Worm (Caenorhabditis elegans) whole organism, young adult: ENCODE results near the gene C27B7.5.

ENCODE experiments used
- B0336.3 ChIP-seq: fragments of 200-800 bp; sonication (Bioruptor generic); IDR thresholded peaks from 2 replicates; pipeline ENCODE4 v1.3.6; 2022; ENCODE audit warnings: missing genetic modification characterization, missing compliant biosample characterization
- C06A6.2 ChIP-seq: fragments of 200-800 bp; sonication (Bioruptor generic); conservative IDR thresholded peaks from 2 replicates; pipeline ENCODE4 v1.3.6; 2022; ENCODE audit warnings: missing genetic modification characterization, missing compliant biosample characterization
- D2030.7 ChIP-seq: fragments of 200-800 bp; sonication (Bioruptor generic); IDR thresholded peaks from 2 replicates; pipeline ENCODE4 v1.3.6; 2022; ENCODE audit warnings: missing genetic modification reagents, missing genetic modification characterization, missing compliant biosample characterization
- F39B2.1 ChIP-seq: fragments of 200-800 bp; sonication (Bioruptor generic); IDR thresholded peaks from 2 replicates; pipeline ENCODE4 v1.3.6; 2022; ENCODE audit warnings: missing genetic modification reagents, missing genetic modification characterization, missing compliant biosample characterization
- F52B5.7 ChIP-seq: sonication (generic microtip); optimal IDR thresholded peaks from 2 replicates; lab custom pipeline; 2016; ENCODE audit warnings: mild to moderate bottlenecking, missing genetic modification characterization, missing compliant biosample characterization
- F57A8.1 ChIP-seq: fragments of 200-800 bp; sonication (Bioruptor generic); optimal IDR thresholded peaks from 2 replicates; lab custom pipeline; 2018; ENCODE audit warnings: mild to moderate bottlenecking, missing genetic modification characterization, moderate library complexity, missing compliant biosample characterization
- F57C9.4 ChIP-seq: sonication (generic microtip); optimal IDR thresholded peaks from 2 replicates; lab custom pipeline; 2017; ENCODE audit warnings: mild to moderate bottlenecking, missing genetic modification characterization, missing compliant biosample characterization
- K11D2.4 ChIP-seq: fragments of 200-800 bp; sonication (Bioruptor generic); IDR thresholded peaks from 2 replicates; pipeline ENCODE4 v1.3.6; 2022; ENCODE audit warnings: missing genetic modification reagents, missing genetic modification characterization, missing compliant biosample characterization
- ZK185.1 ChIP-seq: sonication (generic microtip); optimal IDR thresholded peaks from 2 replicates; lab custom pipeline; 2016; ENCODE audit warnings: mild to moderate bottlenecking, missing genetic modification characterization, missing compliant biosample characterization; ENCODE audit not compliant: poor library complexity, severe bottlenecking
- ama-1 ChIP-seq, 3 experiments: fragments of 150-350 bp in 1 of 3; sonication (generic microtip) in 2 of 3; optimal IDR thresholded peaks; 2 replicates each; lab custom pipeline; 2014 to 2018; ENCODE audit warnings: missing biosample characterization in 2 of 3, missing genetic modification characterization in 2 of 3, missing genetic modification reagents in 2 of 3
- aptf-3 ChIP-seq: fragments of 200-800 bp; sonication (Bioruptor generic); IDR thresholded peaks from 2 replicates; pipeline ENCODE4 v1.3.6; 2022; ENCODE audit warnings: missing genetic modification characterization, missing compliant biosample characterization
- bed-1 ChIP-seq: fragments of 200-800 bp; sonication (Bioruptor generic); IDR thresholded peaks from 2 replicates; pipeline ENCODE4 v1.3.6; 2022; ENCODE audit warnings: missing genetic modification reagents, missing genetic modification characterization, missing compliant biosample characterization
- bed-2 ChIP-seq: fragments of 200-800 bp; sonication (Bioruptor generic); IDR thresholded peaks from 2 replicates; pipeline ENCODE4 v1.3.6; 2022; ENCODE audit warnings: missing genetic modification reagents, missing genetic modification characterization, missing compliant biosample characterization
- ceh-79 ChIP-seq: sonication (generic microtip); optimal IDR thresholded peaks from 2 replicates; lab custom pipeline; 2017; ENCODE audit warnings: mild to moderate bottlenecking, missing genetic modification characterization, missing compliant biosample characterization
- chd-7 ChIP-seq: sonication (generic microtip); optimal IDR thresholded peaks from 2 replicates; lab custom pipeline; 2016; ENCODE audit warnings: mild to moderate bottlenecking, missing genetic modification characterization, moderate library complexity, missing compliant biosample characterization
- fkh-3 ChIP-seq: sonication (generic microtip); optimal IDR thresholded peaks from 2 replicates; lab custom pipeline; 2016; ENCODE audit warnings: mild to moderate bottlenecking, missing genetic modification characterization, missing compliant biosample characterization
- gei-17 ChIP-seq: fragments of 200-800 bp; sonication (Bioruptor generic); optimal IDR thresholded peaks from 2 replicates; lab custom pipeline; 2018; ENCODE audit warnings: mild to moderate bottlenecking, missing genetic modification characterization, missing compliant biosample characterization
- hlh-26 ChIP-seq: fragments of 200-800 bp; sonication (Bioruptor generic); conservative IDR thresholded peaks from 2 replicates; pipeline ENCODE4 v1.3.6; 2022; ENCODE audit warnings: missing genetic modification reagents, missing genetic modification characterization, missing compliant biosample characterization
- hmg-1.2 ChIP-seq: fragments of 200-800 bp; sonication (Bioruptor generic); IDR thresholded peaks from 2 replicates; pipeline ENCODE4 v1.3.6; 2022; ENCODE audit warnings: missing genetic modification reagents, missing genetic modification characterization, missing compliant biosample characterization
- hmg-20 ChIP-seq: fragments of 200-800 bp; sonication (Bioruptor generic); IDR thresholded peaks from 2 replicates; pipeline ENCODE4 v1.3.6; 2022; ENCODE audit warnings: missing genetic modification reagents, missing genetic modification characterization, missing compliant biosample characterization
- let-526 ChIP-seq: fragments of 200-800 bp; sonication (Bioruptor generic); IDR thresholded peaks from 2 replicates; pipeline ENCODE4 v1.3.6; 2022; ENCODE audit warnings: missing genetic modification reagents, missing genetic modification characterization, missing compliant biosample characterization
- let-607 ChIP-seq, 2 experiments: fragments of 200-800 bp in 1 of 2; sonication (Bioruptor generic) in 1 of 2; sonication (generic microtip) in 1 of 2; optimal IDR thresholded peaks; 2 replicates each; lab custom pipeline; 2016 to 2018; ENCODE audit warnings: mild to moderate bottlenecking in 2 of 2, missing compliant biosample characterization in 2 of 2, missing genetic modification characterization in 2 of 2, moderate library complexity in 2 of 2, missing genotype in 1 of 2
- lin-35 ChIP-seq, 3 experiments: fragments of 150-350 bp in 2 of 3; sonication (generic microtip) in 1 of 3; optimal IDR thresholded peaks; 2 replicates each; lab custom pipeline; 2014 to 2018; ENCODE audit warnings: missing biosample characterization in 3 of 3, missing genetic modification characterization in 3 of 3, missing genetic modification reagents in 3 of 3
- lin-54 ChIP-seq: fragments of 200-800 bp; sonication (Bioruptor generic); optimal IDR thresholded peaks from 2 replicates; lab custom pipeline; 2018; ENCODE audit warnings: mild to moderate bottlenecking, missing genetic modification characterization, missing compliant biosample characterization
- mel-28 ChIP-seq: sonication (generic microtip); optimal IDR thresholded peaks from 2 replicates; lab custom pipeline; 2016; ENCODE audit warnings: borderline replicate concordance, mild to moderate bottlenecking, missing genetic modification characterization, missing compliant biosample characterization
- nfya-1 ChIP-seq: sonication (generic microtip); optimal IDR thresholded peaks from 2 replicates; lab custom pipeline; 2017; ENCODE audit warnings: antibody characterized with exemption, missing compliant biosample characterization, missing genetic modification characterization, borderline replicate concordance; ENCODE audit not compliant: insufficient read depth
- nfya-2 ChIP-seq: fragments of 200-800 bp; sonication (Bioruptor generic); IDR thresholded peaks from 2 replicates; pipeline ENCODE4 v1.3.6; 2022; ENCODE audit warnings: missing genetic modification reagents, missing genetic modification characterization, missing compliant biosample characterization
- nhr-179 ChIP-seq: sonication (generic microtip); optimal IDR thresholded peaks from 2 replicates; lab custom pipeline; 2016; ENCODE audit warnings: mild to moderate bottlenecking, missing genetic modification characterization, missing compliant biosample characterization
- pha-4 ChIP-seq: fragments of 150-350 bp; sonication (generic microtip); optimal IDR thresholded peaks from 2 replicates; lab custom pipeline; 2014; ENCODE audit warnings: missing biosample characterization, missing genetic modification reagents, missing genetic modification characterization
- sdz-38 ChIP-seq: sonication (generic microtip); optimal IDR thresholded peaks from 2 replicates; lab custom pipeline; 2016; ENCODE audit warnings: missing genotype, missing genetic modification characterization, missing compliant biosample characterization
- sea-2 ChIP-seq: fragments of 200-800 bp; sonication (Bioruptor generic); IDR thresholded peaks from 2 replicates; pipeline ENCODE4 v1.3.6; 2022; ENCODE audit warnings: missing genetic modification characterization, missing compliant biosample characterization
- snpc-1.3 ChIP-seq: sonication (generic microtip); optimal IDR thresholded peaks from 2 replicates; lab custom pipeline; 2017; ENCODE audit warnings: missing genetic modification characterization, mild to moderate bottlenecking, missing compliant biosample characterization, antibody characterized with exemption, moderate library complexity, missing genotype, missing genetic modification reagents; ENCODE audit not compliant: insufficient read depth
- somi-1 ChIP-seq: fragments of 200-800 bp; sonication (Bioruptor generic); optimal IDR thresholded peaks from 2 replicates; lab custom pipeline; 2018; ENCODE audit warnings: mild to moderate bottlenecking, missing genetic modification characterization, missing compliant biosample characterization
- tbp1 ChIP-seq: fragments of 200-800 bp; sonication (Bioruptor generic); optimal IDR thresholded peaks from 2 replicates; lab custom pipeline; 2018; ENCODE audit warnings: mild to moderate bottlenecking, missing genetic modification characterization, missing compliant biosample characterization
- unc-130 ChIP-seq: sonication (generic microtip); optimal IDR thresholded peaks from 2 replicates; lab custom pipeline; 2016; ENCODE audit warnings: missing genetic modification reagents, missing genetic modification characterization, missing compliant biosample characterization
- ztf-18 ChIP-seq: sonication (generic microtip); optimal IDR thresholded peaks from 2 replicates; lab custom pipeline; 2016; ENCODE audit warnings: missing genotype, mild to moderate bottlenecking, missing genetic modification characterization, missing compliant biosample characterization
- ztf-22 ChIP-seq: fragments of 200-800 bp; sonication (Bioruptor generic); optimal IDR thresholded peaks from 2 replicates; lab custom pipeline; 2018; ENCODE audit warnings: mild to moderate bottlenecking, missing genetic modification characterization, moderate library complexity, missing compliant biosample characterization

Gene C27B7.5

ce11 chrIV:8906164-8906563, 4.7 kb downstream of the C27B7.5 start, which contains the start of gene C27B7.6:
Gene C27B7.6, minus strand, starts transcription at chrIV:8906345.
- TF ChIP-seq F39B2.1 (GFP tag; lab: Robert Waterston, UW) = no peak
- no peak for TF ChIP-seq hmg-1.2 (GFP tag; lab: Robert Waterston, UW)
- no peak for TF ChIP-seq D2030.7 (GFP tag; lab: Robert Waterston, UW)
- TF ChIP-seq nhr-179 = no peak
- no peak for TF ChIP-seq snpc-1.3 (tag; lab: Kevin White, UChicago)
- TF ChIP-seq fkh-3 (tag; lab: Kevin White, UChicago) = no peak
- TF ChIP-seq nfya-2 (GFP tag; lab: Robert Waterston, UW) = no peak
- no peak for TF ChIP-seq somi-1 (GFP tag; lab: Kevin White, UChicago)
- no peak for TF ChIP-seq ama-1 (optimal IDR thresholded peaks at IDR 0.05; lab: Kevin White, UChicago)
- no peak for TF ChIP-seq ama-1 (GFP tag; optimal IDR thresholded peaks at IDR 0.05; lab: Kevin White, UChicago)
- no peak for TF ChIP-seq bed-1 (GFP tag; lab: Robert Waterston, UW)
- no peak for TF ChIP-seq F52B5.7 (tag; lab: Kevin White, UChicago)
- no peak for TF ChIP-seq lin-54 (GFP tag; lab: Kevin White, UChicago)
- TF ChIP-seq B0336.3 (GFP tag; lab: Robert Waterston, UW) = no peak
- TF ChIP-seq bed-2 (GFP tag; lab: Robert Waterston, UW) = no peak
- no peak for TF ChIP-seq mel-28
- TF ChIP-seq ZK185.1 (tag; lab: Kevin White, UChicago) = no peak
- no peak for TF ChIP-seq sdz-38 (tag; lab: Kevin White, UChicago)
- no peak for TF ChIP-seq let-607 (tag; optimal IDR thresholded peaks at IDR 0.05; lab: Kevin White, UChicago)
- TF ChIP-seq nfya-1 = no peak
- TF ChIP-seq, all 124 proteins: peak for 0

DNA sequence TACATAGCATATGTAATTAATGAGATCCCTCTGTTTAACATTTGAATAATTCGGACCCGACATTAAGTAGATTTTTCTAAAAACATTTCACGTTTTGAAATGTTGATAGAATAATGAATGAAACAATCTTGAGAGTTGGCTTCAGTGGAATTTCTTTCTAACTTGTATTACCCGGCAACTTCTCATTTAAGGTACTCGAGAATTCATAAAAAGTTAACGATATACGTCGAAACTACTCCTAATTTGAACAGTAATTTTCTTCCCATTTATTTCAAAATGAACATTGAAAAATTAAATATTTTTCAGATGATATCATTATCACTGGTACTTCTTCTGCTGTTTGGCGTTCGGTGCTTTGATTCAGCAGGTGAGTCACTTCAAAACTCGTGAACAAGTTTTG, 5.3 kb downstream of the C27B7.5 start, which contains the start of gene C27B7.7:
Gene C27B7.7, plus strand, starts transcription at position 301 of the 400 bp plus-strand sequence.
- TF ChIP-seq let-526 (GFP tag; lab: Robert Waterston, UW) (no peak), F52B5.7 (tag; lab: Kevin White, UChicago) (no peak), chd-7 (no peak), F57C9.4 (no peak), K11D2.4 (no peak), ztf-18 (tag; lab: Kevin White, UChicago) (no peak), C06A6.2 (GFP tag; lab: Robert Waterston, UW) (no peak), unc-130 (GFP tag; lab: Kevin White, UChicago) (no peak), tbp1 (no peak), F57A8.1 (GFP tag; lab: Kevin White, UChicago) (no peak), ceh-79 (no peak), ama-1 (optimal IDR thresholded peaks at IDR 0.05; lab: Kevin White, UChicago) (no peak), ama-1 (GFP tag; optimal IDR thresholded peaks at IDR 0.05; lab: Kevin White, UChicago) (no peak), pha-4 (tag; lab: Kevin White, UChicago) (no peak), hlh-26 (GFP tag; lab: Robert Waterston, UW) (no peak), sea-2 (GFP tag; lab: Robert Waterston, UW) (no peak), gei-17 (GFP tag; lab: Kevin White, UChicago) (no peak), ztf-22 (GFP tag; lab: Kevin White, UChicago) (no peak), aptf-3 (no peak), lin-35 (GFP tag; optimal IDR thresholded peaks at IDR 0.05; lab: Kevin White, UChicago) (no peak), hmg-20 (GFP tag; lab: Robert Waterston, UW) (no peak)
